Fruit fly (Drosophila melanogaster) ovary, adult (tissue): ENCODE measurements around the gene witty.
A peak's percentile ranks its signal among the peaks of the same experiment; 100 is the strongest.

Experiments
- CG17801 ChIP-seq: fragments of 200-800 bp; optimal IDR thresholded peaks from 2 replicates; lab custom pipeline; 2019; ENCODE audit warnings: missing biosample characterization, mild to moderate bottlenecking, missing genetic modification characterization, moderate library complexity; ENCODE audit not compliant: partially characterized antibody

witty gene

DNA sequence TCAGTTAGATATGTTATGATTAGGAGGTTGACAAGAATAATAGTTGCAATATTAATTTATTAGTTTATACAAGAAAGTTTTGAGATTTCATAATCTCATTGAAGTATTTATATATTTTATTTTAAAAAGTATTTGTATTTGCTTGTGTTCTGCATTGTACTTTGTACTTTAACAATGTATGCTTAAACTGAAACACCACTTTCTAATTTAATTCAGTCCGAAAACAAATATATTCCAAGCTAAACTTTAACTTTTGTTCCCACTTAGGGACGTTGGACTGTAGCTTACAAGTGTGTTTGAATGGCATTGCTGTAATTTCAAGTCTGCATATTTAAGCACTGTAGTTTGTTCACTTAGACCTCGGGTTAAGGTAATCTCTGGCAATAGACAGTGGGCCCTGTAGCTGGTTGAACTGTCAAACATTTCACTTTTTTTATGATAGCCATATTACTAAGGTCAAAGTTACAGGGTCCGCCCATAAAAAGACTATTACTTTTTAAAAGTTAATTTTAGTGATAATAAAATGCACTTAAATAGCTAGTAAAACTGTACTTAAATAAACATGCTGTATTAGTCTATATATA, 33.4 kb downstream of the witty start:
- TF ChIP-seq CG17801 (GFP tag; lab: Kevin White, UChicago), result peak; percentile 49

DNA sequence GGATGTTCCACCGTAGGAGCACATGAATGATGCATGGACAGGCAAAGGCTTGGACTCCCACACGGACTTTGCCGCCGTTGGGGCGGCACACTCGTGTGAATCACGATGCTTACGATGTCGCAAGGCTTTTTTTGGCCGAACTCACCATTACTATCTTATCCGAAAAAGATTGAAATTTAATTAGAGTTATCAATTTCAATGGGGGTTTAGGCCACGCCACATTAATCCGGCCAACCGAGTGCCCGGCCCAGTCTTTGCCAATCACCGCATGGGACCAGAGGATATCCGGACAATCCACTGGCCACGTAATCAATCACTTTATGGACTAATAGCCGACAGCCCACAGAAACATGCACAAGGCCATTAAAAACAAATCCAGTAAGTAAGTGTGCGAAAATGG, 34.2 kb downstream of the witty start:
- TF ChIP-seq CG17801 (GFP tag; lab: Kevin White, UChicago), result no peak

DNA sequence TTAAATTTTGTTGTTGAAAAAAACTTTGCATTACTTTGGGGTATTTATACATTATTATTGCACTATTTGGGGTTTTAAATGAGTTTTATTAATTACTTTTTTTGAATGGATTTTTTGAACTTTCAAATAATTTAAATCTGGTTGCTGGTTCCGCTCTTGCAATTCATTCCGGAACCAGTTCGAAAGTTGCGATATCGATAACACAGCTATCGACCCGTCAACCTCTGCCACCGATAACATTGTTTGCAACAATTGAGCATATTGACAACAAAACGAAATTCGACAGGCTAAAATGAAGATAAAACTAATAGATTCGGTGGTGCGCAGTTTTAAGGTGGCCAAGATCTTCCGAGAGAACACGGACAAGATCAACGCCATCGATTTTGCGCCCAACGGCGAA, 36.1 kb downstream of the witty start, which contains the start of gene Wdr82:
Gene Wdr82 (plus strand): TSS at position 227 of the 400 bp plus-strand sequence.
- peak; percentile 12 for TF ChIP-seq CG17801 (GFP tag; lab: Kevin White, UChicago)

dm6 chr2L:8376717-8377116, 38.6 kb downstream of the witty start, which contains the start of the genes CG13390 and CG17294:
CG13390 (minus strand) TSS chr2L:8376797.
CG17294 (plus strand) TSS chr2L:8377035.
- TF ChIP-seq CG17801 (GFP tag; lab: Kevin White, UChicago), result peak; percentile 100

DNA sequence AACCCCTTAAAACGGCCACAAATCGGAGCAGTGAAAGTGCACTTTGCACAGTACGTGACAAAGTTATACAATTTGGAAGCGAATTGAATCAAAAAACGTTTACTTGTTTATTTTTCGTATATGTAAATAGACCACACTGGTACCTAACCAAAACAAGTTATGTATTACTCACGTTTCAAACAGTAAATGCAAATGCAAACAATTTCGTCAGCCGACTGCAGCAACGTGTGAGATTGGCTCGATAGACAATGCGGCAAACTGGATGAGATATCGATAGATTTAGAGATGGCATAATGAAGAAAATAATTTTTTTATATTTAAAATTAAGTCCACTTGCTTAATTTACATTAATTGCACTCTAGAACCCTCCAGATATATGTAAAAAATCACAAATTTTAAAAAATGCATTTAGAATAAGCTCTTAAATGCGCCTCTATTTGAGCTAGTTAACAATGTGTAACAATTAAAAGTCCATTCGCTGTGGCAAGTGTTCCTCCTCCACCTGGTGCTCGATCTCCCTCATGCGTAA, 43.5 kb downstream of the witty start, which contains the start of gene AlaRS:
Gene AlaRS (minus strand): TSS at position 257 of the 529 bp plus-strand sequence.
- TF ChIP-seq CG17801 (GFP tag; lab: Kevin White, UChicago), result peak; percentile 72

DNA sequence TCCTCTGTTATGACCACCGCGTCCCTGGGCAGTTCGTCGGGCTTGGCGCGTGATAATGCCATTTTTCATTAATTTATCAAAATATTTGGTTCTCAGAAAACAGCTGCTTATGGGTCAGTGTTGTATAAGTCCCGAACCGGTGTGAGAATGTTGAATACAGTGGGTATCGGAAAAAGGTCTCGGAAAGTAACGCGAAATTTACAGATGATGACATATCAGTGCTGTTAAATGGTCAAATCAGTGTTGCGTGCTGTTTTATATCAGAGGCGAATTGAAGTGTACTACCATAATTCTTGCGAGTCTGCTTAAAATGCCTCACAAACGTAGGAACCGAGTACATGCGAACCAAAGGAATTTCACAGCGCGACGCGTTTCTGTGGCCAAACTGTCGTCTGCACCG, 44.6 kb downstream of the witty start, which contains the start of the genes CG13392 and Rcd4:
Gene CG13392 (minus strand): TSS at position 162 of the 400 bp plus-strand sequence.
Gene Rcd4 (plus strand): TSS at position 216 of the 400 bp plus-strand sequence.
- peak; percentile 63 for TF ChIP-seq CG17801 (GFP tag; lab: Kevin White, UChicago)

- TF ChIP-seq CG17801 (GFP tag; lab: Kevin White, UChicago), result peak; percentile 98
These were observed 46.1 kb downstream of the witty start, which contains the start of the genes Dad1 and CG13384 for dm6 chr2L:8384108-8384601. Dad1 (minus strand) TSS chr2L:8384137. CG13384 (plus strand) TSS chr2L:8384455.

DNA sequence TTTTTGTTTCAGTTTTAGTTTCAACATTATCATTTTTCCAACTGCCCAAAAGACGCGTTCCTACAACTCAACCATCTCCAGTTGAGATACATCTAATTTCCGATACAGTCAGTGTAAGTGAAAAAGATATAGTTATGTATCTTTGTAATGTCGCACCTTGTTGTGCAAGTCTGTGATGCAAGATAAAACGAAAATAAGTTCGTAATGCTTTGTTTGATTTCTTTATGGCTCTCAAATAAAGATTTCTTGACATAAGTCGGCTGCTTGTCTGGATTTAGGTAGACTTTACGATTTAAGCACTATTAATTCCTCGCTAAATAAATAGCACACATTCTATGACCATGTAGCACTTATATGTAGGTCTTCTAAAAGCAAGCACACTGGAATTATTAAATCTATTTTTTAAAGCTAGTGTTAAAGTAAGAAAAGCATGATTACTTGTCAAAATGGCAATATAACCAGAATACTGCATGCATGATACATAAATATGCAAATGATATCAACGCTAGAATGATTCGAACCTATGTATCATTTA, 47.0 kb downstream of the witty start:
- TF ChIP-seq CG17801 (GFP tag; lab: Kevin White, UChicago), result no peak

- no peak for TF ChIP-seq CG17801 (GFP tag; lab: Kevin White, UChicago)
These were observed 47.8 kb downstream of the witty start for dm6 chr2L:8385849-8386248.

- TF ChIP-seq CG17801 (GFP tag; lab: Kevin White, UChicago), result no peak
These were observed 51.1 kb downstream of the witty start, which contains the start of gene CG42819 for dm6 chr2L:8389231-8389630. CG42819 (minus strand) TSS chr2L:8389331.
